Worm (Caenorhabditis elegans) whole organism, late embryonic: Measurements from ENCODE around the gene spp-13.

Source experiments
- C08G9.2 ChIP-seq: sonication (generic microtip); optimal IDR thresholded peaks from 2 replicates; lab custom pipeline; 2016; ENCODE audit warnings: mild to moderate bottlenecking, missing genetic modification characterization, moderate library complexity, missing compliant biosample characterization
- C38D4.7 ChIP-seq: fragments of 200-800 bp; sonication (Bioruptor generic); optimal IDR thresholded peaks from 2 replicates; lab custom pipeline; 2018; ENCODE audit warnings: mild to moderate bottlenecking, missing genetic modification characterization, moderate library complexity, missing compliant biosample characterization
- F13H6.1 ChIP-seq: sonication (generic microtip); optimal IDR thresholded peaks from 2 replicates; lab custom pipeline; 2016; ENCODE audit warnings: missing genetic modification characterization, missing compliant biosample characterization
- K02D7.2 ChIP-seq: sonication (generic microtip); optimal IDR thresholded peaks from 2 replicates; lab custom pipeline; 2017; ENCODE audit warnings: mild to moderate bottlenecking, missing genetic modification characterization, missing compliant biosample characterization
- ama-1 ChIP-seq: fragments of 150-350 bp; optimal IDR thresholded peaks from 2 replicates; lab custom pipeline; 2014
- ceh-19 ChIP-seq: fragments of 200-800 bp; sonication (Bioruptor generic); optimal IDR thresholded peaks from 2 replicates; lab custom pipeline; 2018; ENCODE audit warnings: mild to moderate bottlenecking, missing genetic modification characterization, missing compliant biosample characterization
- ceh-24 ChIP-seq: sonication (generic microtip); optimal IDR thresholded peaks from 2 replicates; lab custom pipeline; 2016; ENCODE audit warnings: mild to moderate bottlenecking, missing genetic modification characterization, missing compliant biosample characterization
- ceh-31 ChIP-seq: sonication (generic microtip); optimal IDR thresholded peaks from 2 replicates; lab custom pipeline; 2016; ENCODE audit warnings: missing genetic modification characterization, missing compliant biosample characterization
- ceh-34 ChIP-seq: sonication (generic microtip); optimal IDR thresholded peaks from 2 replicates; lab custom pipeline; 2016; ENCODE audit warnings: mild to moderate bottlenecking, missing genetic modification characterization, missing compliant biosample characterization
- che-1 ChIP-seq: sonication (generic microtip); optimal IDR thresholded peaks from 2 replicates; lab custom pipeline; 2016; ENCODE audit warnings: mild to moderate bottlenecking, missing genetic modification characterization, missing compliant biosample characterization
- dmd-4 ChIP-seq: sonication (generic microtip); optimal IDR thresholded peaks from 2 replicates; lab custom pipeline; 2016; ENCODE audit warnings: borderline replicate concordance, missing genetic modification characterization, missing compliant biosample characterization
- dve-1 ChIP-seq: sonication (generic microtip); optimal IDR thresholded peaks from 2 replicates; lab custom pipeline; 2017; ENCODE audit warnings: antibody characterized with exemption, mild to moderate bottlenecking, missing genetic modification characterization, missing compliant biosample characterization
- elt-4 ChIP-seq: sonication (generic microtip); optimal IDR thresholded peaks from 2 replicates; lab custom pipeline; 2016; ENCODE audit warnings: missing genetic modification characterization, missing compliant biosample characterization
- fkh-6 ChIP-seq: sonication (generic microtip); optimal IDR thresholded peaks from 2 replicates; lab custom pipeline; 2016; ENCODE audit warnings: missing genetic modification characterization, missing compliant biosample characterization
- hlh-15 ChIP-seq: sonication (generic microtip); optimal IDR thresholded peaks from 2 replicates; lab custom pipeline; 2016; ENCODE audit warnings: missing genetic modification characterization, missing compliant biosample characterization
- hlh-30 ChIP-seq: sonication (generic microtip); optimal IDR thresholded peaks from 2 replicates; lab custom pipeline; 2017; ENCODE audit warnings: antibody characterized with exemption, missing genetic modification characterization, missing compliant biosample characterization; ENCODE audit not compliant: insufficient read depth
- hlh-8 ChIP-seq: sonication (generic microtip); optimal IDR thresholded peaks from 2 replicates; lab custom pipeline; 2016; ENCODE audit warnings: missing genotype, missing genetic modification characterization, missing compliant biosample characterization
- lin-11 ChIP-seq: fragments of 200-800 bp; sonication (Bioruptor generic); optimal IDR thresholded peaks from 2 replicates; lab custom pipeline; 2018; ENCODE audit warnings: mild to moderate bottlenecking, missing genetic modification characterization, missing compliant biosample characterization
- madf-2 ChIP-seq: sonication (generic microtip); optimal IDR thresholded peaks from 2 replicates; lab custom pipeline; 2017; ENCODE audit warnings: missing genetic modification characterization, missing compliant biosample characterization
- mec-3 ChIP-seq: sonication (generic microtip); optimal IDR thresholded peaks from 2 replicates; lab custom pipeline; 2016; ENCODE audit warnings: borderline replicate concordance, missing genetic modification characterization, missing compliant biosample characterization
- nfya-1 ChIP-seq: sonication (generic microtip); optimal IDR thresholded peaks from 2 replicates; lab custom pipeline; 2017; ENCODE audit warnings: missing genetic modification characterization, mild to moderate bottlenecking, missing compliant biosample characterization, antibody characterized with exemption, moderate library complexity
- nhr-11 ChIP-seq: fragments of 150-350 bp; optimal IDR thresholded peaks from 2 replicates; lab custom pipeline; 2014; ENCODE audit warnings: missing biosample characterization, missing genetic modification characterization
- npax-4 ChIP-seq: sonication (generic microtip); optimal IDR thresholded peaks from 2 replicates; lab custom pipeline; 2016; ENCODE audit warnings: missing genetic modification characterization, missing compliant biosample characterization
- pax-1 ChIP-seq: fragments of 150-350 bp; optimal IDR thresholded peaks from 2 replicates; lab custom pipeline; 2014; ENCODE audit warnings: missing biosample characterization, missing genetic modification characterization
- pha-4 ChIP-seq: fragments of 150-350 bp; optimal IDR thresholded peaks from 2 replicates; lab custom pipeline; 2018; ENCODE audit warnings: missing biosample characterization, missing genetic modification reagents, missing genetic modification characterization
- pqm-1 ChIP-seq: sonication (generic microtip); optimal IDR thresholded peaks from 2 replicates; lab custom pipeline; 2016; ENCODE audit warnings: missing genetic modification characterization, missing compliant biosample characterization
- ref-2 ChIP-seq: sonication (generic microtip); optimal IDR thresholded peaks from 2 replicates; lab custom pipeline; 2016; ENCODE audit warnings: missing genetic modification characterization, missing compliant biosample characterization
- sdc-2 ChIP-seq: sonication (generic microtip); optimal IDR thresholded peaks from 2 replicates; lab custom pipeline; 2016; ENCODE audit warnings: missing genotype, missing genetic modification characterization, missing compliant biosample characterization
- sox-2 ChIP-seq: fragments of 200-800 bp; sonication (Bioruptor generic); IDR thresholded peaks from 2 replicates; pipeline ENCODE4 v1.3.6; 2022; ENCODE audit warnings: missing genetic modification reagents, missing genetic modification characterization, missing compliant biosample characterization
- sox-4 ChIP-seq: sonication (generic microtip); optimal IDR thresholded peaks from 2 replicates; lab custom pipeline; 2017; ENCODE audit warnings: mild to moderate bottlenecking, missing genetic modification characterization, inconsistent platforms, missing compliant biosample characterization
- syd-9 ChIP-seq: sonication (generic microtip); optimal IDR thresholded peaks from 2 replicates; lab custom pipeline; 2016; ENCODE audit warnings: mild to moderate bottlenecking, missing genetic modification characterization, moderate library complexity, missing compliant biosample characterization
- tbx-2 ChIP-seq: sonication (generic microtip); optimal IDR thresholded peaks from 2 replicates; lab custom pipeline; 2016; ENCODE audit warnings: missing genetic modification characterization, missing compliant biosample characterization
- tbx-7 ChIP-seq: sonication (generic microtip); optimal IDR thresholded peaks from 2 replicates; lab custom pipeline; 2016; ENCODE audit warnings: missing genotype, missing genetic modification characterization, missing compliant biosample characterization
- ttx-3 ChIP-seq: sonication (generic microtip); optimal IDR thresholded peaks from 2 replicates; lab custom pipeline; 2016; ENCODE audit warnings: missing genetic modification reagents, missing genetic modification characterization, missing compliant biosample characterization
- unc-42 ChIP-seq: sonication (generic microtip); optimal IDR thresholded peaks from 2 replicates; lab custom pipeline; 2016; ENCODE audit warnings: missing genotype, missing genetic modification characterization, missing compliant biosample characterization
- unc-55 ChIP-seq: sonication (generic microtip); optimal IDR thresholded peaks from 2 replicates; lab custom pipeline; 2017; ENCODE audit warnings: missing biosample characterization, missing genetic modification reagents, missing genetic modification characterization
- ztf-16 ChIP-seq: sonication (generic microtip); optimal IDR thresholded peaks from 2 replicates; lab custom pipeline; 2017; ENCODE audit warnings: missing genetic modification characterization, missing compliant biosample characterization

The spp-13 gene

ce11 chrX:8421594-8421993, 3.3 kb upstream of the spp-13 start:
- TF ChIP-seq tbx-7 (tag; lab: Kevin White, UChicago): no peak
- TF ChIP-seq dmd-4 (tag; lab: Kevin White, UChicago): no peak
- no peak for TF ChIP-seq elt-4 (tag; lab: Kevin White, UChicago)
- no peak for TF ChIP-seq che-1 (tag; lab: Kevin White, UChicago)
- no peak for TF ChIP-seq mec-3 (tag; lab: Kevin White, UChicago)
- no peak for TF ChIP-seq ceh-31 (tag; lab: Kevin White, UChicago)
- no peak for TF ChIP-seq sox-2
- no peak for TF ChIP-seq ref-2
- TF ChIP-seq sdc-2 (tag; lab: Kevin White, UChicago): no peak
- TF ChIP-seq tbx-2: no peak
- no peak for TF ChIP-seq fkh-6 (tag; lab: Kevin White, UChicago)
- no peak for TF ChIP-seq unc-42
- TF ChIP-seq pha-4 (tag; lab: Kevin White, UChicago): no peak
- TF ChIP-seq madf-2 (tag; lab: Kevin White, UChicago): no peak
- TF ChIP-seq sox-4 (tag; lab: Kevin White, UChicago): no peak
- no peak for TF ChIP-seq ama-1 (lab: Kevin White, UChicago)
- no peak for TF ChIP-seq unc-55
- TF ChIP-seq nfya-1 (tag; lab: Kevin White, UChicago): no peak
- TF ChIP-seq hlh-8: no peak
- no peak for TF ChIP-seq ztf-16

ce11 chrX:8419252-8419651, 928 bp upstream of the spp-13 start:
- TF ChIP-seq pax-1 (tag; lab: Kevin White, UChicago): no peak
- no peak for TF ChIP-seq F13H6.1 (tag; lab: Kevin White, UChicago)
- TF ChIP-seq hlh-30: no peak
- no peak for TF ChIP-seq mec-3 (tag; lab: Kevin White, UChicago)
- TF ChIP-seq ceh-34 (tag; lab: Kevin White, UChicago): no peak
- TF ChIP-seq tbx-7 (tag; lab: Kevin White, UChicago): no peak
- no peak for TF ChIP-seq ceh-19
- no peak for TF ChIP-seq fkh-6 (tag; lab: Kevin White, UChicago)
- no peak for TF ChIP-seq dve-1
- no peak for TF ChIP-seq syd-9 (tag; lab: Kevin White, UChicago)
- no peak for TF ChIP-seq ceh-24 (tag; lab: Kevin White, UChicago)
- TF ChIP-seq C08G9.2: no peak

- no peak for TF ChIP-seq che-1 (tag; lab: Kevin White, UChicago)
- TF ChIP-seq, all 69 proteins: peak for 0
Measured at ce11 chrX:8417727-8418126, 597 bp downstream of the spp-13 start.

ce11 chrX:8416819-8417218, 1.5 kb downstream of the spp-13 start, which contains the start of gene ced-8:
TSS of gene ced-8 (minus strand) at chrX:8416919.
- TF ChIP-seq ceh-31 (tag; lab: Kevin White, UChicago) (peak; percentile 31), hlh-15 (no peak), K02D7.2 (no peak)

DNA sequence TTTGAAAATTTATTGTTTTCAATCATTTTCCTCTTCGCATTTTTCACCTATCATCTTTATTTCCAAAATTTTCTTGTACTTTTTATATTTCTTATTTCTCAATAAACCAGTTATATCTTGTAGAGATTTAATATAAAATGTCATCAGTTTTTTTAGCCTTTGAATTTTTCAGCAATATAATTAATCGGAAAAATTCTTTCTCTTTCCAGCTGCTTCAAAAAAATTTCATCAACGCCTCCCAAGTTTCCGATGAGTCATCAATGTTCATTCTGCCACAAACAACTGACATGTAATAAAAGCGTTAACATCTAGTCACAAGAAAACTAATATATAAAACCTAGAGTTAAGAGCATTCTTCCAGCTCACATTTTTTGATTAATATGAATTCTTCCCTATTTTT, 5.2 kb downstream of the spp-13 start, which contains the start of gene F08F1.4:
TSS of gene F08F1.4 (plus strand) at position 301 of the 400 bp plus-strand sequence.
- TF ChIP-seq pqm-1 (tag; lab: Kevin White, UChicago) (no peak), nhr-11 (no peak), ama-1 (lab: Kevin White, UChicago) (no peak), lin-11 (tag; lab: Kevin White, UChicago) (no peak), ttx-3 (no peak), C38D4.7 (no peak), fkh-6 (tag; lab: Kevin White, UChicago) (no peak), dve-1 (no peak), npax-4 (no peak)
- TF ChIP-seq, all 69 proteins: peak for 0
